Fruit fly (Drosophila melanogaster) whole organism, embryonic: ENCODE results near the gene Muc68D.

ENCODE experiments used
- BEAF-32 ChIP-seq: fragments of 200-800 bp; sonication (Bioruptor generic); optimal IDR thresholded peaks from 3 replicates; lab custom pipeline; 2017; ENCODE audit warnings: missing biosample characterization, missing genetic modification characterization, mild to moderate bottlenecking, moderate library complexity, missing genetic modification reagents
- Bgb ChIP-seq: fragments of 200-800 bp; sonication (Bioruptor generic); IDR thresholded peaks from 2 replicates; pipeline ENCODE4 v1.3.6; 2022; ENCODE audit warnings: missing biosample characterization, missing genetic modification characterization; ENCODE audit not compliant: partially characterized antibody
- CG13123 ChIP-seq: fragments of 200-800 bp; sonication (Bioruptor generic); optimal IDR thresholded peaks from 2 replicates; lab custom pipeline; 2016; ENCODE audit warnings: missing biosample characterization, missing genetic modification characterization
- CG13287 ChIP-seq: fragments of 200-800 bp; sonication (Bioruptor generic); IDR thresholded peaks from 2 replicates; pipeline ENCODE4 v1.3.6; 2022; ENCODE audit warnings: missing biosample characterization, missing genetic modification characterization; ENCODE audit not compliant: partially characterized antibody
- CG14710 ChIP-seq: fragments of 200-800 bp; sonication (Bioruptor generic); optimal IDR thresholded peaks from 3 replicates; lab custom pipeline; 2019; ENCODE audit warnings: missing biosample characterization, mild to moderate bottlenecking, missing genetic modification characterization, moderate library complexity
- CG15514 ChIP-seq: fragments of 200-800 bp; sonication (Bioruptor generic); optimal IDR thresholded peaks from 3 replicates; lab custom pipeline; 2017; ENCODE audit warnings: missing biosample characterization, missing genetic modification characterization, mild to moderate bottlenecking, moderate library complexity, missing genetic modification reagents
- CG16813 ChIP-seq: fragments of 200-800 bp; sonication (Bioruptor generic); IDR thresholded peaks from 3 replicates; pipeline ENCODE4 v1.3.6; 2022; ENCODE audit warnings: missing biosample characterization, missing genetic modification characterization; ENCODE audit not compliant: partially characterized antibody
- CG2116 ChIP-seq: fragments of 200-800 bp; sonication (Bioruptor generic); optimal IDR thresholded peaks from 3 replicates; lab custom pipeline; 2018; ENCODE audit warnings: missing biosample characterization, mild to moderate bottlenecking, missing genetic modification characterization
- CG2875 ChIP-seq: fragments of 200-800 bp; sonication (Bioruptor generic); optimal IDR thresholded peaks from 2 replicates; lab custom pipeline; 2017; ENCODE audit warnings: missing biosample characterization, mild to moderate bottlenecking, missing genetic modification characterization, missing genetic modification reagents
- CG2889 ChIP-seq: fragments of 200-800 bp; sonication (Bioruptor generic); IDR thresholded peaks from 3 replicates; pipeline ENCODE4 v1.3.6; 2022; ENCODE audit warnings: missing biosample characterization, missing genetic modification characterization
- CG30020 ChIP-seq: fragments of 200-800 bp; optimal IDR thresholded peaks from 2 replicates; lab custom pipeline; 2019; ENCODE audit warnings: missing biosample characterization, mild to moderate bottlenecking, missing genetic modification characterization, moderate library complexity
- CG34376 ChIP-seq: fragments of 200-800 bp; sonication (Bioruptor generic); optimal IDR thresholded peaks from 2 replicates; lab custom pipeline; 2018; ENCODE audit warnings: missing biosample characterization, mild to moderate bottlenecking, missing genetic modification characterization
- CG42726 ChIP-seq: fragments of 200-800 bp; sonication (Bioruptor generic); IDR thresholded peaks from 2 replicates; pipeline ENCODE4 v1.3.6; 2022; ENCODE audit warnings: missing biosample characterization, missing genetic modification characterization; ENCODE audit not compliant: partially characterized antibody
- CG4617 ChIP-seq: fragments of 200-800 bp; sonication (Bioruptor generic); optimal IDR thresholded peaks from 3 replicates; lab custom pipeline; 2016; ENCODE audit warnings: missing biosample characterization, missing genetic modification characterization, borderline replicate concordance
- CG4854 ChIP-seq: fragments of 200-800 bp; sonication (Bioruptor generic); optimal IDR thresholded peaks from 2 replicates; lab custom pipeline; 2016; ENCODE audit warnings: missing biosample characterization, missing genetic modification characterization, inconsistent platforms
- CG6683 ChIP-seq: fragments of 200-800 bp; sonication (Bioruptor generic); optimal IDR thresholded peaks from 2 replicates; lab custom pipeline; 2017; ENCODE audit warnings: missing biosample characterization, mild to moderate bottlenecking, missing genetic modification characterization, missing genetic modification reagents
- CG9797 ChIP-seq: fragments of 200-800 bp; sonication (Bioruptor generic); optimal IDR thresholded peaks from 3 replicates; lab custom pipeline; 2018; ENCODE audit warnings: missing biosample characterization, mild to moderate bottlenecking, missing genetic modification characterization
- Camta ChIP-seq: fragments of 200-800 bp; sonication (Bioruptor generic); optimal IDR thresholded peaks from 2 replicates; lab custom pipeline; 2016; ENCODE audit warnings: missing biosample characterization, missing genetic modification characterization
- CoRest ChIP-seq: fragments of 200-800 bp; sonication (Bioruptor generic); optimal IDR thresholded peaks from 3 replicates; lab custom pipeline; 2018; ENCODE audit warnings: missing biosample characterization, mild to moderate bottlenecking, missing genetic modification characterization, moderate library complexity
- Deaf1 ChIP-seq: fragments of 200-800 bp; optimal IDR thresholded peaks from 3 replicates; lab custom pipeline; 2019; ENCODE audit warnings: missing biosample characterization, mild to moderate bottlenecking, missing genetic modification characterization, moderate library complexity
- Doc2 ChIP-seq: fragments of 200-800 bp; sonication (Bioruptor generic); IDR thresholded peaks from 2 replicates; pipeline ENCODE4 v1.3.6; 2022; ENCODE audit warnings: missing biosample characterization, missing genetic modification characterization
- Dp ChIP-seq: fragments of 200-800 bp; sonication (Bioruptor generic); optimal IDR thresholded peaks from 2 replicates; lab custom pipeline; 2018; ENCODE audit warnings: missing biosample characterization, mild to moderate bottlenecking, missing genetic modification characterization, moderate library complexity
- E2f1 ChIP-seq: fragments of 200-800 bp; sonication (Bioruptor generic); IDR thresholded peaks from 2 replicates; pipeline ENCODE4 v1.3.6; 2022; ENCODE audit warnings: missing biosample characterization, missing genetic modification characterization
- E2f2 ChIP-seq: fragments of 200-800 bp; sonication (Bioruptor generic); IDR thresholded peaks from 2 replicates; pipeline ENCODE4 v1.3.6; 2022; ENCODE audit warnings: missing biosample characterization, missing genetic modification characterization
- HLH4C ChIP-seq: fragments of 200-800 bp; sonication (Bioruptor generic); IDR thresholded peaks from 3 replicates; pipeline ENCODE4 v1.3.6; 2022; ENCODE audit warnings: missing biosample characterization, missing genetic modification characterization; ENCODE audit not compliant: partially characterized antibody
- Hr39 ChIP-seq: fragments of >200 bp; optimal IDR thresholded peaks from 2 replicates; lab custom pipeline; 2017
- MBD-R2 ChIP-seq: fragments of 200-800 bp; sonication (Bioruptor generic); IDR thresholded peaks from 2 replicates; pipeline ENCODE4 v1.3.6; 2022; ENCODE audit warnings: missing biosample characterization, missing genetic modification characterization
- MESR4 ChIP-seq: fragments of 200-800 bp; sonication (Bioruptor generic); optimal IDR thresholded peaks from 2 replicates; lab custom pipeline; 2018; ENCODE audit warnings: missing biosample characterization, mild to moderate bottlenecking, missing genetic modification characterization, moderate library complexity
- Med ChIP-seq: fragments of 200-800 bp; sonication (Bioruptor generic); peaks from one replicate; lab custom pipeline; 2016; ENCODE audit warnings: missing biosample characterization, missing genetic modification characterization, mild to moderate bottlenecking, inconsistent platforms, moderate library complexity
- Mes4 ChIP-seq: fragments of 200-800 bp; sonication (Bioruptor generic); optimal IDR thresholded peaks from 2 replicates; lab custom pipeline; 2016; ENCODE audit warnings: missing biosample characterization, missing genetic modification characterization
- Ssrp ChIP-seq: fragments of 200-800 bp; sonication (Bioruptor generic); optimal IDR thresholded peaks from 2 replicates; lab custom pipeline; 2018; ENCODE audit warnings: missing biosample characterization, mild to moderate bottlenecking, missing genetic modification characterization, moderate library complexity
- Xbp1 ChIP-seq: fragments of 200-800 bp; sonication (Bioruptor generic); optimal IDR thresholded peaks from 3 replicates; lab custom pipeline; 2016; ENCODE audit warnings: missing biosample characterization, mild to moderate bottlenecking, missing genetic modification characterization
- en ChIP-seq: fragments of 200-800 bp; sonication (Bioruptor generic); optimal IDR thresholded peaks from 2 replicates; lab custom pipeline; 2016; ENCODE audit warnings: missing biosample characterization, missing genetic modification characterization
- gfzf ChIP-seq: fragments of 200-800 bp; sonication (Bioruptor generic); optimal IDR thresholded peaks from 2 replicates; lab custom pipeline; 2016; ENCODE audit warnings: missing biosample characterization, mild to moderate bottlenecking, missing genetic modification characterization, moderate library complexity
- inv ChIP-seq: fragments of 200-800 bp; sonication (Bioruptor generic); IDR thresholded peaks from 2 replicates; pipeline ENCODE4 v1.3.6; 2022; ENCODE audit warnings: missing biosample characterization, missing genetic modification characterization; ENCODE audit not compliant: partially characterized antibody
- kay ChIP-seq: fragments of 200-800 bp; sonication (Bioruptor generic); optimal IDR thresholded peaks from 2 replicates; lab custom pipeline; 2016; ENCODE audit warnings: missing biosample characterization, missing genetic modification characterization
- psq ChIP-seq: fragments of 200-800 bp; sonication (Bioruptor generic); optimal IDR thresholded peaks from 2 replicates; lab custom pipeline; 2017; ENCODE audit warnings: missing biosample characterization, missing genetic modification characterization
- pzg ChIP-seq: fragments of 200-800 bp; sonication (Bioruptor generic); optimal IDR thresholded peaks from 3 replicates; lab custom pipeline; 2018; ENCODE audit warnings: missing biosample characterization, mild to moderate bottlenecking, missing genetic modification characterization, moderate library complexity
- sc ChIP-seq, 3 experiments: fragments of >200 bp in 2 of 3; fragments of 200-800 bp in 1 of 3; sonication (Bioruptor generic) in 1 of 3; optimal IDR thresholded peaks; 2 replicates in 2 of 3; 3 replicates in 1 of 3; lab custom pipeline; 2017; ENCODE audit warnings: mild to moderate bottlenecking in 1 of 3, missing biosample characterization in 1 of 3, missing genetic modification characterization in 1 of 3, missing genetic modification reagents in 1 of 3
- sr ChIP-seq: fragments of 200-800 bp; sonication (Bioruptor generic); IDR thresholded peaks from 3 replicates; pipeline ENCODE4 v1.3.6; 2022; ENCODE audit warnings: missing biosample characterization, missing genetic modification characterization
- stwl ChIP-seq: fragments of 200-800 bp; sonication (Bioruptor generic); optimal IDR thresholded peaks from 3 replicates; lab custom pipeline; 2018; ENCODE audit warnings: missing biosample characterization, mild to moderate bottlenecking, missing genetic modification characterization, moderate library complexity
- trem ChIP-seq: fragments of 200-800 bp; optimal IDR thresholded peaks from 3 replicates; lab custom pipeline; 2019; ENCODE audit warnings: missing biosample characterization, mild to moderate bottlenecking, missing genetic modification characterization, moderate library complexity
- zen2 ChIP-seq: fragments of 200-800 bp; sonication (Bioruptor generic); IDR thresholded peaks from 3 replicates; pipeline ENCODE4 v1.3.6; 2022; ENCODE audit warnings: missing biosample characterization, missing genetic modification characterization; ENCODE audit not compliant: partially characterized antibody
- zfh2 ChIP-seq: fragments of 200-800 bp; sonication (Bioruptor generic); optimal IDR thresholded peaks from 2 replicates; lab custom pipeline; 2016; ENCODE audit warnings: missing biosample characterization, missing genetic modification characterization

Gene Muc68D

dm6 chr3L:11795440-11795983 is 23.6 kb upstream of the Muc68D start, which contains the start of gene Klp68D (continued):
- TF ChIP-seq CG2116 (peak; percentile 28), CG15514 (GFP tag; lab: Kevin White, UChicago) (peak; percentile 38), inv (GFP tag; lab: Robert Waterston, UW) (0 out of 2 replicates have a peak, but pooled peaks have one; percentile 16), Ssrp (tag; lab: Kevin White, UChicago) (no peak), CG13123 (GFP tag; lab: Kevin White, UChicago) (no peak), MBD-R2 (peak; percentile 65)

DNA sequence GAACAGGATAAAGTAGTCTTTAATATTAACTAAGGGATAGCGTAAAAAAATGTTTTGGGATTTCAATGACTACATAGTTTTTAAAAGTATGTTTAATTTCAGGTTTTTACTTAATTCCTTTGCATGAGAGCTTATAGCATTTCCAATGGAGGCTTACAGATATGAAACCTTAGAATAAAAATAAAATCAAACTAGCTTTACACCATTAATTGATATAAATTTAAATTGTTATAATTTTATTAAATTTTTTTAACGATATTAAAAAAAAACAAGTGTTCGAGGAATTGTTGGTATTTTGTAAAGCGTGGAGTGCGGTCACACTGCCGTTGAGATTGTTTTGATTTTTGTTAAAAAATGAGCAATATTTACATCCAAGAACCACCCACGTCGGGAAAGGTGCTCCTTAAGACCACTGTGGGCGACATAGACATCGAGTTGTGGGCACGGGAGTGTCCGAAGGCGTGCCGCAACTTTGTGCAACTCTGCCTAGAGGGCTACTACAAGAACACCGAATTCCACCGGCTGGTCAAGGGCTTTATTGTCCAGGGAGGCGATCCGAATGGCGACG is 21.4 kb upstream of the Muc68D start, which contains the start of the genes twy and CG10907:
Gene twy, minus strand, starts transcription at position 51 of the 568 bp plus-strand sequence.
Gene CG10907, plus strand, starts transcription at position 282 of the 568 bp plus-strand sequence.
- TF ChIP-seq Med (GFP tag; lab: Kevin White, UChicago): peak; percentile 30
- TF ChIP-seq Camta (GFP tag; lab: Kevin White, UChicago): no peak
- peak; percentile 67; the same call in 1 of the 2 replicates for TF ChIP-seq MBD-R2
- TF ChIP-seq sc (optimal IDR thresholded peaks at IDR 0.05; lab: Kevin White, UChicago): no peak
- TF ChIP-seq sc (GFP tag; optimal IDR thresholded peaks at IDR 0.05; lab: Kevin White, UChicago): no peak
- TF ChIP-seq CG13287: 0 out of 2 replicates have a peak, but pooled peaks have one; percentile 35
- peak; percentile 16 for TF ChIP-seq BEAF-32
- peak; percentile 15 for TF ChIP-seq stwl (tag; lab: Kevin White, UChicago)
- TF ChIP-seq zfh2 (GFP tag; lab: Kevin White, UChicago): no peak
- peak; percentile 40; the same call in 1 of the 2 replicates for TF ChIP-seq E2f2 (GFP tag; lab: Robert Waterston, UW)
- TF ChIP-seq CG34376 (GFP tag; lab: Kevin White, UChicago): no peak
- no peak for TF ChIP-seq CG6683 (GFP tag; lab: Kevin White, UChicago)
- peak; percentile 17 for TF ChIP-seq pzg (GFP tag; lab: Kevin White, UChicago)
- TF ChIP-seq gfzf (GFP tag; lab: Kevin White, UChicago): peak; percentile 58
- TF ChIP-seq trem (tag; lab: Kevin White, UChicago): peak; percentile 16
- TF ChIP-seq CG16813 (GFP tag; lab: Robert Waterston, UW): 0 out of 3 replicates have a peak, but pooled peaks have one; percentile 25
- TF ChIP-seq CG2889: no peak
- TF ChIP-seq Xbp1 (GFP tag; lab: Kevin White, UChicago): no peak
- TF ChIP-seq CG9797 (GFP tag; lab: Kevin White, UChicago): peak; percentile 30
- peak; percentile 18 for TF ChIP-seq MESR4 (GFP tag; lab: Kevin White, UChicago)
- TF ChIP-seq Dp: peak; percentile 40
- TF ChIP-seq CG14710 (tag; lab: Kevin White, UChicago): peak; percentile 10
- TF ChIP-seq CG4617: peak; percentile 59

DNA sequence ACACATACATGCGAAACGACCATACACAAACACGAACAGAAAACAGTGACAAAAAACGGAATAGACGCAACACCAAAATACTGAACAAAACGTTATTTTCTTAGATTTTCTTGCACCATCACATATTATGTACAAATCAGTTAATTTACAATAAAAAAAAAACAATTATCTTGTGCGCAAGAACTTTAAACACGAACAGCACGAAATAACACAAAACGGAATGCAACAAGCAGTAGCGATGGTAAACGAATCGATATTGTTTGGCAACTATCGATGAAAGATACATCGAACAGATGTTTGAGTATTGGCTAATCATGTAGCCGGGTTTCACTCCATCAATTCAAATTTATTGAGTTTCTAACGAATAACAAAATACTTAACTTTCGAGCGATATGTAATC is 17.8 kb upstream of the Muc68D start, which contains the start of gene Pi3K68D:
Gene Pi3K68D, minus strand, starts transcription at position 241 of the 400 bp plus-strand sequence.
- TF ChIP-seq Doc2 (GFP tag; lab: Robert Waterston, UW) (no peak), E2f1 (GFP tag; lab: Robert Waterston, UW) (no peak), psq (GFP tag; lab: Kevin White, UChicago) (peak; percentile 97), Bgb (GFP tag; lab: Robert Waterston, UW) (peak; percentile 97), E2f2 (GFP tag; lab: Robert Waterston, UW) (peak; percentile 80), HLH4C (GFP tag; lab: Robert Waterston, UW) (peak; percentile 88), CoRest (tag; lab: Kevin White, UChicago) (peak; percentile 41), kay (no peak), Hr39 (no peak), Mes4 (GFP tag; lab: Kevin White, UChicago) (no peak), CG42726 (GFP tag; lab: Robert Waterston, UW) (peak; percentile 97), trem (tag; lab: Kevin White, UChicago) (peak; percentile 83), Deaf1 (tag; lab: Kevin White, UChicago) (no peak), zen2 (peak; percentile 85), CG2875 (GFP tag; lab: Kevin White, UChicago) (no peak), CG30020 (peak; percentile 12), sr (GFP tag; lab: Robert Waterston, UW) (no peak), MESR4 (GFP tag; lab: Kevin White, UChicago) (peak; percentile 69), CG4854 (GFP tag; lab: Kevin White, UChicago) (peak; percentile 9), BEAF-32 (peak; percentile 97), en (GFP tag; lab: Kevin White, UChicago) (no peak)
